Fruit fly (Drosophila melanogaster): Measurements from ENCODE around the gene Nab2.

dm6 chr3R:24268293-24268692, 49.9 kb downstream of the Nab2 start:
- TF ChIP-seq h (optimal IDR thresholded peaks at IDR 0.05) (no peak), Sin3A (optimal IDR thresholded peaks at IDR 0.05) (no peak), Myc (optimal IDR thresholded peaks at IDR 0.05) (no peak), ttk (optimal IDR thresholded peaks at IDR 0.05) (no peak)

All from Kc167 (cell line).